Fruit fly (Drosophila melanogaster): ENCODE results near the gene CG31688.

The CG31688 gene

dm6 chr2L:20390004-20390403 is 36.0 kb upstream of the CG31688 start (continued):
- TF ChIP-seq hb (GFP tag; IDR thresholded peaks at IDR 0.05; ENCODE audit: partially characterized antibody) (no peak), CG2875 (GFP tag; optimal IDR thresholded peaks at IDR 0.05) (no peak), ap (GFP tag; IDR thresholded peaks at IDR 0.05) (no peak), CG30403 (GFP tag; optimal IDR thresholded peaks at IDR 0.05) (no peak), chif (GFP tag; optimal IDR thresholded peaks at IDR 0.05) (no peak), Trl (optimal IDR thresholded peaks at IDR 0.05) (no peak), Trl (GFP tag; optimal IDR thresholded peaks at IDR 0.05) (peak; percentile 29), sisA (GFP tag; IDR thresholded peaks at IDR 0.05) (no peak), en (GFP tag; optimal IDR thresholded peaks at IDR 0.05) (no peak), fu2 (GFP tag; optimal IDR thresholded peaks at IDR 0.05) (no peak), HHEX (GFP tag; optimal IDR thresholded peaks at IDR 0.05) (peak; percentile 30), CG30020 (tag; optimal IDR thresholded peaks at IDR 0.05) (no peak), CG1647 (GFP tag; optimal IDR thresholded peaks at IDR 0.05) (no peak), Drgx (GFP tag; IDR thresholded peaks at IDR 0.05) (no peak), CG2202 (tag; optimal IDR thresholded peaks at IDR 0.05) (no peak), Spps (tag; optimal IDR thresholded peaks at IDR 0.05) (no peak), CG11093 (GFP tag; IDR thresholded peaks at IDR 0.05) (no peak), stc (GFP tag; IDR thresholded peaks at IDR 0.05) (no peak), Bgb (GFP tag; IDR thresholded peaks at IDR 0.05; ENCODE audit: partially characterized antibody) (no peak), ase (GFP tag; IDR thresholded peaks at IDR 0.05) (no peak), Abd-B (GFP tag; optimal IDR thresholded peaks at IDR 0.05) (no peak), CG7839 (tag; optimal IDR thresholded peaks at IDR 0.05) (no peak), yki (optimal IDR thresholded peaks at IDR 0.05) (no peak), cato (GFP tag; optimal IDR thresholded peaks at IDR 0.05; ENCODE audit: borderline replicate concordance) (no peak), hbn (GFP tag; IDR thresholded peaks at IDR 0.05; ENCODE audit: partially characterized antibody) (no peak), crol (GFP tag; IDR thresholded peaks at IDR 0.05) (no peak), Meics (GFP tag; optimal IDR thresholded peaks at IDR 0.05) (peak; percentile 15), Sry-δ (GFP tag; optimal IDR thresholded peaks at IDR 0.05) (no peak), grn (GFP tag; optimal IDR thresholded peaks at IDR 0.05) (no peak), CG8290 (GFP tag; optimal IDR thresholded peaks at IDR 0.05) (no peak), CG8290 (tag; optimal IDR thresholded peaks at IDR 0.05) (peak in 1 of 2 experiments; percentile 48), CG6765 (GFP tag; optimal IDR thresholded peaks at IDR 0.05) (peak; percentile 18), CG5953 (GFP tag; IDR thresholded peaks at IDR 0.05) (no peak), CG13424 (tag; optimal IDR thresholded peaks at IDR 0.05) (peak; percentile 29), CG4854 (GFP tag; optimal IDR thresholded peaks at IDR 0.05) (no peak), inv (GFP tag; IDR thresholded peaks at IDR 0.05; ENCODE audit: partially characterized antibody) (no peak), tna (GFP tag; IDR thresholded peaks at IDR 0.05; ENCODE audit: partially characterized antibody) (no peak), D19B (GFP tag; optimal IDR thresholded peaks at IDR 0.05) (no peak), CG10267 (tag; optimal IDR thresholded peaks at IDR 0.05) (no peak), CG31365 (tag; optimal IDR thresholded peaks at IDR 0.05) (no peak), Deaf1 (tag; optimal IDR thresholded peaks at IDR 0.05) (no peak), Dfd (GFP tag; optimal IDR thresholded peaks at IDR 0.05) (no peak), Xbp1 (GFP tag; optimal IDR thresholded peaks at IDR 0.05) (no peak), dpn (GFP tag; optimal IDR thresholded peaks at IDR 0.05) (no peak), grau (tag; optimal IDR thresholded peaks at IDR 0.05) (peak; percentile 4), CG33557 (GFP tag; optimal IDR thresholded peaks at IDR 0.05) (no peak), chinmo (GFP tag; IDR thresholded peaks at IDR 0.05; ENCODE audit: partially characterized antibody) (no peak), sd (tag; optimal IDR thresholded peaks at IDR 0.05) (peak; percentile 52), Opbp (GFP tag; IDR thresholded peaks at IDR 0.05; ENCODE audit: partially characterized antibody) (no peak), Adf1 (GFP tag; IDR thresholded peaks at IDR 0.05) (no peak), Dad (GFP tag; optimal IDR thresholded peaks at IDR 0.05) (no peak), eyg (GFP tag; optimal IDR thresholded peaks at IDR 0.05) (no peak), B-H2 (GFP tag; optimal IDR thresholded peaks at IDR 0.05) (peak; percentile 11)
